Fruit fly (Drosophila melanogaster) whole organism, embryonic: ENCODE results near the gene CG13138.

Experiments
- CG4360 ChIP-seq: fragments of 200-800 bp; sonication (Bioruptor generic); IDR thresholded peaks from 2 replicates; pipeline ENCODE4 v1.3.6; 2022; ENCODE audit warnings: missing biosample characterization, missing genetic modification characterization
- Mad ChIP-seq: fragments of 200-800 bp; sonication (Bioruptor generic); optimal IDR thresholded peaks from 2 replicates; lab custom pipeline; 2016; ENCODE audit warnings: missing biosample characterization, missing genetic modification characterization
- Six4 ChIP-seq: fragments of 200-800 bp; sonication (Bioruptor generic); optimal IDR thresholded peaks from 2 replicates; lab custom pipeline; 2016; ENCODE audit warnings: missing biosample characterization, missing genetic modification characterization
- crc ChIP-seq: fragments of 200-800 bp; sonication (Bioruptor generic); optimal IDR thresholded peaks from 2 replicates; lab custom pipeline; 2016; ENCODE audit warnings: missing biosample characterization, missing genetic modification characterization
- hb ChIP-seq: fragments of 200-800 bp; sonication (Bioruptor generic); IDR thresholded peaks from 3 replicates; pipeline ENCODE4 v1.3.6; 2022; ENCODE audit warnings: missing biosample characterization, missing genetic modification characterization; ENCODE audit not compliant: partially characterized antibody
- maf-S ChIP-seq: fragments of 200-800 bp; sonication (Bioruptor generic); optimal IDR thresholded peaks from 2 replicates; lab custom pipeline; 2016; ENCODE audit warnings: missing biosample characterization, missing genetic modification characterization
- wdn ChIP-seq: fragments of 200-800 bp; sonication (Bioruptor generic); IDR thresholded peaks from 2 replicates; pipeline ENCODE4 v1.3.6; 2022; ENCODE audit warnings: missing biosample characterization, missing genetic modification characterization

- TF ChIP-seq Mad (GFP tag; lab: Kevin White, UChicago) (no peak), wdn (no peak), maf-S (GFP tag; lab: Kevin White, UChicago) (no peak), Six4 (GFP tag; lab: Kevin White, UChicago) (no peak), CG4360 (GFP tag; lab: Robert Waterston, UW) (no peak), hb (no peak), crc (no peak)
These were observed 10.5 kb downstream of the CG13138 start for dm6 chr2L:10291276-10291675.
